In the genomic region with DNA sequence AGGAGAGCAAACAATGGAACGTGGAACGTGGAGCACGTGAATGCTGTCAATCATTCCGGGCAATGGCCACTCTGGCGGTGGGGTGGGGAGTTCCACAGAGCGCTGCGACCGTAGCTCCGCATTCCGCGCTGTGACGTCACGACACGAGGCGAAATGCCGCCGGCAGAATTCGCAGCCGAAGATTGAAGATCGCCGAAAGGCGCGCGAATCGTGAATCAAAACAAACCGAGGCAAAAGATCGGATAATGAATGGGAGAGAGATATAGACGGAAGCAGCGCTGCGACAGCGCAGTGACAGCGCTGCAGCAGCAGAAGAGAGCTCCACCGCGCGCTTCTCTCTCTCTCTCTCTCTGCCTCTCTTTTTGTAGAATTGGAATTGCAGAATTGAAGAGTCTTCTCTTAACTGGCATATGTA, we compare ENCODE assay signal across 1 fruit fly cellular context.
TF ChIP-seq lines count a peak whose summit lies in the region.

No protein-coding gene starts in this region.

TF ChIP-seq in whole organism, embryonic, 481 proteins besides CTCF, POLR2A, EP300 and RAD21 (continued from another document):
- peak; percentile 12 for TF ChIP-seq abd-A (tag; optimal IDR thresholded peaks at IDR 0.05; lab: Kevin White, UChicago)
- TF ChIP-seq cwo (GFP tag; optimal IDR thresholded peaks at IDR 0.05; lab: Kevin White, UChicago): peak; percentile 90
- TF ChIP-seq chinmo (GFP tag; IDR thresholded peaks at IDR 0.05; lab: Robert Waterston, UW; ENCODE audit: partially characterized antibody): peak; percentile 93
- peak; percentile 4 for TF ChIP-seq lbe (GFP tag; optimal IDR thresholded peaks at IDR 0.05; lab: Kevin White, UChicago)
- peak; percentile 91 to 94 for TF ChIP-seq Trl (optimal IDR thresholded peaks at IDR 0.05; lab: Kevin White, UChicago)
- TF ChIP-seq Trl (GFP tag; optimal IDR thresholded peaks at IDR 0.05; lab: Kevin White, UChicago): no peak
- no peak for TF ChIP-seq sim (GFP tag; IDR thresholded peaks at IDR 0.05; lab: Robert Waterston, UW)
- peak; percentile 30; the same call in 1 of the 3 replicates for TF ChIP-seq CG11695 (GFP tag; IDR thresholded peaks at IDR 0.05; lab: Robert Waterston, UW)
- no peak for TF ChIP-seq CG34376 (GFP tag; optimal IDR thresholded peaks at IDR 0.05; lab: Kevin White, UChicago)
- TF ChIP-seq Asciz (GFP tag; optimal IDR thresholded peaks at IDR 0.05; lab: Kevin White, UChicago): no peak
- TF ChIP-seq CG11456 (GFP tag; IDR thresholded peaks at IDR 0.05; lab: Robert Waterston, UW): no peak
- no peak for TF ChIP-seq CG10274 (GFP tag; optimal IDR thresholded peaks at IDR 0.05; lab: Kevin White, UChicago)
- TF ChIP-seq CG17912 (GFP tag; optimal IDR thresholded peaks at IDR 0.05; lab: Kevin White, UChicago): no peak
- TF ChIP-seq yki (optimal IDR thresholded peaks at IDR 0.05; lab: Kevin White, UChicago): peak; percentile 81
- no peak for TF ChIP-seq ftz-f1 (GFP tag; optimal IDR thresholded peaks at IDR 0.05; lab: Kevin White, UChicago)
- 0 out of 2 replicates have a peak, but pooled peaks have one; percentile 15 for TF ChIP-seq CG14441 (GFP tag; IDR thresholded peaks at IDR 0.05; lab: Robert Waterston, UW)
- no peak for TF ChIP-seq HLH3B (GFP tag; IDR thresholded peaks at IDR 0.05; lab: Robert Waterston, UW)
- TF ChIP-seq PHDP (tag; optimal IDR thresholded peaks at IDR 0.05; lab: Kevin White, UChicago): no peak
- TF ChIP-seq kah (GFP tag; optimal IDR thresholded peaks at IDR 0.05; lab: Kevin White, UChicago): no peak
- peak; percentile 89 for TF ChIP-seq CG3163 (GFP tag; optimal IDR thresholded peaks at IDR 0.05; lab: Kevin White, UChicago)
- no peak for TF ChIP-seq hkb (optimal IDR thresholded peaks at IDR 0.05; lab: Kevin White, UChicago)
- no peak for TF ChIP-seq hkb (GFP tag; IDR thresholded peaks at IDR 0.05; lab: Robert Waterston, UW)
- peak; percentile 38; the same call in 1 of the 3 replicates for TF ChIP-seq ci (GFP tag; IDR thresholded peaks at IDR 0.05; lab: Robert Waterston, UW)
- TF ChIP-seq bcd (GFP tag; optimal IDR thresholded peaks at IDR 0.05; lab: Kevin White, UChicago): no peak
- peak; percentile 60; the same call in 1 of the 2 replicates for TF ChIP-seq CG13287 (GFP tag; IDR thresholded peaks at IDR 0.05; lab: Robert Waterston, UW; ENCODE audit: partially characterized antibody)
- no peak for TF ChIP-seq BEAF-32 (GFP tag; optimal IDR thresholded peaks at IDR 0.05; lab: Kevin White, UChicago)
- TF ChIP-seq Fer3 (tag; optimal IDR thresholded peaks at IDR 0.05; lab: Kevin White, UChicago): no peak
- no peak for TF ChIP-seq exex (tag; optimal IDR thresholded peaks at IDR 0.05; lab: Kevin White, UChicago)
- TF ChIP-seq prd (optimal IDR thresholded peaks at IDR 0.05; lab: Kevin White, UChicago): no peak
- TF ChIP-seq prd (GFP tag; IDR thresholded peaks at IDR 0.05; lab: Robert Waterston, UW): 0 out of 3 replicates have a peak, but pooled peaks have one; percentile 14
- 0 out of 2 replicates have a peak, but pooled peaks have one; percentile 13 for TF ChIP-seq Rfx (GFP tag; IDR thresholded peaks at IDR 0.05; lab: Robert Waterston, UW)
- no peak for TF ChIP-seq Camta (GFP tag; optimal IDR thresholded peaks at IDR 0.05; lab: Kevin White, UChicago)
- TF ChIP-seq dpn (GFP tag; optimal IDR thresholded peaks at IDR 0.05; lab: Kevin White, UChicago): no peak
- TF ChIP-seq so (GFP tag; IDR thresholded peaks at IDR 0.05; lab: Robert Waterston, UW): peak; percentile 40; the same call in 1 of the 3 replicates
- no peak for TF ChIP-seq HLH4C (GFP tag; IDR thresholded peaks at IDR 0.05; lab: Robert Waterston, UW; ENCODE audit: partially characterized antibody)
- TF ChIP-seq Med (GFP tag; lab: Kevin White, UChicago): peak; percentile 70
- peak; percentile 94 for TF ChIP-seq Deaf1 (tag; optimal IDR thresholded peaks at IDR 0.05; lab: Kevin White, UChicago)
- TF ChIP-seq Gug (GFP tag; IDR thresholded peaks at IDR 0.05; lab: Robert Waterston, UW): no peak
- peak; percentile 48 for TF ChIP-seq kni (GFP tag; optimal IDR thresholded peaks at IDR 0.05; lab: Kevin White, UChicago)
- peak; percentile 89 for TF ChIP-seq Ets65A (GFP tag; lab: Kevin White, UChicago)
- TF ChIP-seq pfk (GFP tag; optimal IDR thresholded peaks at IDR 0.05; lab: Kevin White, UChicago): no peak
- TF ChIP-seq ken (GFP tag; IDR thresholded peaks at IDR 0.05; lab: Robert Waterston, UW): no peak
- peak; percentile 34 for TF ChIP-seq grn (GFP tag; optimal IDR thresholded peaks at IDR 0.05; lab: Kevin White, UChicago)
- TF ChIP-seq Adf1 (GFP tag; IDR thresholded peaks at IDR 0.05; lab: Robert Waterston, UW): peak; percentile 98
- TF ChIP-seq bsh (GFP tag; optimal IDR thresholded peaks at IDR 0.05; lab: Kevin White, UChicago): no peak
- TF ChIP-seq Atf-2 (GFP tag; optimal IDR thresholded peaks at IDR 0.05; lab: Kevin White, UChicago): no peak
- peak; percentile 10; the same call in 1 of the 2 replicates for TF ChIP-seq E2f1 (GFP tag; IDR thresholded peaks at IDR 0.05; lab: Robert Waterston, UW)
- peak; percentile 57 for TF ChIP-seq CG12769 (tag; optimal IDR thresholded peaks at IDR 0.05; lab: Kevin White, UChicago)
- TF ChIP-seq NfI (GFP tag; optimal IDR thresholded peaks at IDR 0.05; lab: Kevin White, UChicago): no peak
- no peak for TF ChIP-seq Blimp-1 (GFP tag; optimal IDR thresholded peaks at IDR 0.05; lab: Kevin White, UChicago)
- peak; percentile 44; the same call in 1 of the 2 replicates for TF ChIP-seq rib (GFP tag; IDR thresholded peaks at IDR 0.05; lab: Robert Waterston, UW)
- no peak for TF ChIP-seq CG2129 (GFP tag; IDR thresholded peaks at IDR 0.05; lab: Robert Waterston, UW; ENCODE audit: partially characterized antibody)
- 0 out of 2 replicates have a peak, but pooled peaks have one; percentile 25 for TF ChIP-seq CG4360 (GFP tag; IDR thresholded peaks at IDR 0.05; lab: Robert Waterston, UW)
- TF ChIP-seq slbo (GFP tag; IDR thresholded peaks at IDR 0.05; lab: Robert Waterston, UW): peak; percentile 7; the same call in 1 of the 2 replicates
- no peak for TF ChIP-seq CG43689 (GFP tag; IDR thresholded peaks at IDR 0.05; lab: Robert Waterston, UW)
- no peak for TF ChIP-seq sr (GFP tag; IDR thresholded peaks at IDR 0.05; lab: Robert Waterston, UW)
- no peak for TF ChIP-seq sqz (GFP tag; optimal IDR thresholded peaks at IDR 0.05; lab: Kevin White, UChicago)
- TF ChIP-seq sug (tag; optimal IDR thresholded peaks at IDR 0.05; lab: Kevin White, UChicago): peak; percentile 22
- peak; percentile 28; the same call in 1 of the 3 replicates for TF ChIP-seq zen2 (GFP tag; IDR thresholded peaks at IDR 0.05; lab: Robert Waterston, UW; ENCODE audit: partially characterized antibody)
- TF ChIP-seq jing (GFP tag; optimal IDR thresholded peaks at IDR 0.05; lab: Kevin White, UChicago): no peak
- TF ChIP-seq Spps (tag; optimal IDR thresholded peaks at IDR 0.05; lab: Kevin White, UChicago): no peak
- no peak for TF ChIP-seq CG13624 (GFP tag; optimal IDR thresholded peaks at IDR 0.05; lab: Kevin White, UChicago)
- TF ChIP-seq H15 (GFP tag; IDR thresholded peaks at IDR 0.05; lab: Robert Waterston, UW): no peak
- TF ChIP-seq Sry-β (GFP tag; optimal IDR thresholded peaks at IDR 0.05; lab: Kevin White, UChicago): no peak
- TF ChIP-seq CG17829 (tag; optimal IDR thresholded peaks at IDR 0.05; lab: Kevin White, UChicago): no peak
- TF ChIP-seq CG2116 (GFP tag; optimal IDR thresholded peaks at IDR 0.05; lab: Kevin White, UChicago): no peak
- peak; percentile 11 for TF ChIP-seq cg (GFP tag; optimal IDR thresholded peaks at IDR 0.05; lab: Kevin White, UChicago)
- TF ChIP-seq sna (GFP tag; IDR thresholded peaks at IDR 0.05; lab: Robert Waterston, UW; ENCODE audit: partially characterized antibody): peak; percentile 51
- TF ChIP-seq CG2889 (GFP tag; IDR thresholded peaks at IDR 0.05; lab: Robert Waterston, UW): no peak
- no peak for TF ChIP-seq fru (optimal IDR thresholded peaks at IDR 0.05; lab: Kevin White, UChicago)
- TF ChIP-seq gcm (GFP tag; optimal IDR thresholded peaks at IDR 0.05; lab: Kevin White, UChicago): peak; percentile 11
- no peak for TF ChIP-seq Eip74EF (GFP tag; optimal IDR thresholded peaks at IDR 0.05; lab: Kevin White, UChicago)
- peak; percentile 80; the same call in 1 of the 3 replicates for TF ChIP-seq CG34422 (GFP tag; IDR thresholded peaks at IDR 0.05; lab: Robert Waterston, UW)
- no peak for TF ChIP-seq CG15479 (GFP tag; optimal IDR thresholded peaks at IDR 0.05; lab: Kevin White, UChicago)
- 0 out of 2 replicates have a peak, but pooled peaks have one; percentile 11 for TF ChIP-seq ranshi (GFP tag; IDR thresholded peaks at IDR 0.05; lab: Robert Waterston, UW)
- TF ChIP-seq BtbVII (GFP tag; optimal IDR thresholded peaks at IDR 0.05; lab: Kevin White, UChicago): no peak
- peak; percentile 19; the same call in 1 of the 2 replicates for TF ChIP-seq vvl (GFP tag; IDR thresholded peaks at IDR 0.05; lab: Robert Waterston, UW)
- no peak for TF ChIP-seq Hand (GFP tag; optimal IDR thresholded peaks at IDR 0.05; lab: Kevin White, UChicago)
- TF ChIP-seq CG32767 (GFP tag; IDR thresholded peaks at IDR 0.05; lab: Robert Waterston, UW): peak; percentile 44; the same call in 1 of the 2 replicates
- TF ChIP-seq Dll (GFP tag; IDR thresholded peaks at IDR 0.05; lab: Robert Waterston, UW; ENCODE audit: partially characterized antibody): peak; percentile 63; the same call in 1 of the 4 replicates
- TF ChIP-seq tx (GFP tag; optimal IDR thresholded peaks at IDR 0.05; lab: Kevin White, UChicago): no peak
- TF ChIP-seq CG7963 (GFP tag; IDR thresholded peaks at IDR 0.05; lab: Robert Waterston, UW; ENCODE audit: partially characterized antibody): no peak
- peak; percentile 28; the same call in 1 of the 3 replicates for TF ChIP-seq zfh1 (GFP tag; IDR thresholded peaks at IDR 0.05; lab: Robert Waterston, UW)
- TF ChIP-seq sd (tag; optimal IDR thresholded peaks at IDR 0.05; lab: Kevin White, UChicago): peak; percentile 99
- TF ChIP-seq CG8290 (GFP tag; optimal IDR thresholded peaks at IDR 0.05; lab: Kevin White, UChicago): no peak
- peak in 1 of 2 experiments; percentile 2 for TF ChIP-seq CG8290 (tag; optimal IDR thresholded peaks at IDR 0.05; lab: Kevin White, UChicago)
- TF ChIP-seq Hey (tag; optimal IDR thresholded peaks at IDR 0.05; lab: Kevin White, UChicago): no peak
- TF ChIP-seq MBD-R2 (GFP tag; IDR thresholded peaks at IDR 0.05; lab: Robert Waterston, UW): no peak
